Fruit fly (Drosophila melanogaster) whole organism, embryonic: ENCODE measurements around the gene CG12519.
A peak's percentile ranks its signal among the peaks of the same experiment; 100 is the strongest.

Experiments used
- Abd-B ChIP-seq: fragments of 200-800 bp; sonication (Bioruptor generic); optimal IDR thresholded peaks from 2 replicates; lab custom pipeline; 2018; ENCODE audit warnings: missing biosample characterization, mild to moderate bottlenecking, missing genetic modification characterization, moderate library complexity
- Ada2b ChIP-seq: fragments of 200-800 bp; sonication (Bioruptor generic); IDR thresholded peaks from 2 replicates; pipeline ENCODE4 v1.3.6; 2022; ENCODE audit warnings: missing biosample characterization, missing genetic modification characterization
- Antp ChIP-seq: fragments of 200-800 bp; sonication (Bioruptor generic); optimal IDR thresholded peaks from 3 replicates; lab custom pipeline; 2016; ENCODE audit warnings: missing biosample characterization, missing genetic modification characterization
- Atf6 ChIP-seq: fragments of 200-800 bp; sonication (Bioruptor generic); IDR thresholded peaks from 2 replicates; pipeline ENCODE4 v1.3.6; 2022; ENCODE audit warnings: missing biosample characterization, missing genetic modification characterization
- CG10274 ChIP-seq: fragments of 200-800 bp; sonication (Bioruptor generic); optimal IDR thresholded peaks from 3 replicates; lab custom pipeline; 2017; ENCODE audit warnings: missing biosample characterization, mild to moderate bottlenecking, missing genetic modification characterization
- CG11723 ChIP-seq: fragments of 200-800 bp; sonication (Bioruptor generic); optimal IDR thresholded peaks from 2 replicates; lab custom pipeline; 2017; ENCODE audit warnings: missing biosample characterization, mild to moderate bottlenecking, missing genetic modification characterization
- CG12299 ChIP-seq: fragments of 200-800 bp; sonication (Bioruptor generic); optimal IDR thresholded peaks from 2 replicates; lab custom pipeline; 2018; ENCODE audit warnings: missing biosample characterization, mild to moderate bottlenecking, missing genetic modification characterization
- CG13624 ChIP-seq: fragments of 200-800 bp; sonication (Bioruptor generic); optimal IDR thresholded peaks from 2 replicates; lab custom pipeline; 2016; ENCODE audit warnings: missing biosample characterization, missing genetic modification characterization
- CG16863 ChIP-seq: fragments of 200-800 bp; sonication (Bioruptor generic); optimal IDR thresholded peaks from 3 replicates; lab custom pipeline; 2016; ENCODE audit warnings: missing biosample characterization, missing genetic modification characterization
- CG2120 ChIP-seq: fragments of 200-800 bp; sonication (Bioruptor generic); optimal IDR thresholded peaks from 3 replicates; lab custom pipeline; 2016; ENCODE audit warnings: missing biosample characterization, missing genetic modification characterization
- CG2199 ChIP-seq: fragments of 200-800 bp; sonication (Bioruptor generic); IDR thresholded peaks from 3 replicates; pipeline ENCODE4 v1.3.6; 2022; ENCODE audit warnings: missing biosample characterization, missing genetic modification characterization
- CG2202 ChIP-seq: fragments of 200-800 bp; sonication (Bioruptor generic); optimal IDR thresholded peaks from 2 replicates; lab custom pipeline; 2018; ENCODE audit warnings: missing biosample characterization, mild to moderate bottlenecking, missing genetic modification characterization
- CG30020 ChIP-seq: fragments of 200-800 bp; optimal IDR thresholded peaks from 2 replicates; lab custom pipeline; 2019; ENCODE audit warnings: missing biosample characterization, mild to moderate bottlenecking, missing genetic modification characterization, moderate library complexity
- CG30403 ChIP-seq: fragments of 200-800 bp; sonication (Bioruptor generic); optimal IDR thresholded peaks from 3 replicates; lab custom pipeline; 2016; ENCODE audit warnings: missing biosample characterization, missing genetic modification characterization
- CG4854 ChIP-seq: fragments of 200-800 bp; sonication (Bioruptor generic); optimal IDR thresholded peaks from 2 replicates; lab custom pipeline; 2016; ENCODE audit warnings: missing biosample characterization, missing genetic modification characterization, inconsistent platforms
- CG7357 ChIP-seq: fragments of 200-800 bp; sonication (Bioruptor generic); IDR thresholded peaks from 3 replicates; pipeline ENCODE4 v1.3.6; 2022; ENCODE audit warnings: missing biosample characterization, missing genetic modification characterization
- CG8089 ChIP-seq: fragments of 200-800 bp; sonication (Bioruptor generic); optimal IDR thresholded peaks from 3 replicates; lab custom pipeline; 2016; ENCODE audit warnings: missing biosample characterization, missing genetic modification characterization
- CG8944 ChIP-seq: fragments of 200-800 bp; sonication (Bioruptor generic); optimal IDR thresholded peaks from 3 replicates; lab custom pipeline; 2016; ENCODE audit warnings: missing biosample characterization, missing genetic modification characterization
- CG9797 ChIP-seq: fragments of 200-800 bp; sonication (Bioruptor generic); optimal IDR thresholded peaks from 3 replicates; lab custom pipeline; 2018; ENCODE audit warnings: missing biosample characterization, mild to moderate bottlenecking, missing genetic modification characterization
- CG9817 ChIP-seq: fragments of 200-800 bp; sonication (Bioruptor generic); optimal IDR thresholded peaks from 2 replicates; lab custom pipeline; 2018; ENCODE audit warnings: missing biosample characterization, mild to moderate bottlenecking, missing genetic modification characterization, moderate library complexity
- Ets65A ChIP-seq: fragments of 200-800 bp; sonication (Bioruptor generic); peaks from one replicate; lab custom pipeline; 2016; ENCODE audit warnings: missing biosample characterization, missing genetic modification characterization
- Ets97D ChIP-seq: fragments of 200-800 bp; sonication (Bioruptor generic); optimal IDR thresholded peaks from 3 replicates; lab custom pipeline; 2016; ENCODE audit warnings: missing biosample characterization, missing genetic modification characterization
- Gug ChIP-seq: fragments of 200-800 bp; sonication (Bioruptor generic); IDR thresholded peaks from 4 replicates; pipeline ENCODE4 v1.3.6; 2022; ENCODE audit warnings: missing biosample characterization, missing genetic modification characterization
- HmgD ChIP-seq: fragments of 200-800 bp; sonication (Bioruptor generic); optimal IDR thresholded peaks from 3 replicates; lab custom pipeline; 2016; ENCODE audit warnings: missing biosample characterization, missing genetic modification characterization
- Jarid2 ChIP-seq: fragments of 200-800 bp; sonication (Bioruptor generic); optimal IDR thresholded peaks from 3 replicates; lab custom pipeline; 2017; ENCODE audit warnings: mild to moderate bottlenecking, missing biosample characterization, missing genetic modification reagents, missing genetic modification characterization
- MESR4 ChIP-seq: fragments of 200-800 bp; sonication (Bioruptor generic); optimal IDR thresholded peaks from 2 replicates; lab custom pipeline; 2018; ENCODE audit warnings: missing biosample characterization, mild to moderate bottlenecking, missing genetic modification characterization, moderate library complexity
- Mrtf ChIP-seq: fragments of 200-800 bp; sonication (Bioruptor generic); IDR thresholded peaks from 3 replicates; pipeline ENCODE4 v1.3.6; 2022; ENCODE audit warnings: missing biosample characterization, missing genetic modification characterization
- NC2α ChIP-seq: fragments of 200-800 bp; sonication (Bioruptor generic); optimal IDR thresholded peaks from 2 replicates; lab custom pipeline; 2016; ENCODE audit warnings: missing biosample characterization, missing genetic modification characterization
- NC2β ChIP-seq: fragments of 200-800 bp; sonication (Bioruptor generic); optimal IDR thresholded peaks from 2 replicates; lab custom pipeline; 2016; ENCODE audit warnings: missing biosample characterization, missing genetic modification characterization
- Sin3A ChIP-seq: fragments of >200 bp; optimal IDR thresholded peaks from 2 replicates; lab custom pipeline; 2018
- Spps ChIP-seq: fragments of 200-800 bp; sonication (Bioruptor generic); optimal IDR thresholded peaks from 2 replicates; lab custom pipeline; 2018; ENCODE audit warnings: missing biosample characterization, mild to moderate bottlenecking, missing genetic modification characterization
- Stat92E ChIP-seq, 3 experiments: fragments of >200 bp in 2 of 3; fragments of 200-800 bp in 1 of 3; sonication (Bioruptor generic) in 1 of 3; optimal IDR thresholded peaks; 2 replicates each; lab custom pipeline; 2017 to 2019; ENCODE audit warnings: missing biosample characterization in 3 of 3, missing genetic modification characterization in 3 of 3, mild to moderate bottlenecking in 1 of 3, moderate library complexity in 1 of 3
- YL-1 ChIP-seq: fragments of 200-800 bp; sonication (Bioruptor generic); optimal IDR thresholded peaks from 3 replicates; lab custom pipeline; 2017; ENCODE audit warnings: missing biosample characterization, mild to moderate bottlenecking, missing genetic modification characterization
- cas ChIP-seq: fragments of 200-800 bp; sonication (Bioruptor generic); IDR thresholded peaks from 2 replicates; pipeline ENCODE4 v1.3.6; 2022; ENCODE audit warnings: missing biosample characterization, missing genetic modification characterization
- chif ChIP-seq, 2 experiments: fragments of 200-800 bp; sonication (Bioruptor generic); optimal IDR thresholded peaks; 3 replicates each; lab custom pipeline; 2016; ENCODE audit warnings: missing biosample characterization in 2 of 2, missing genetic modification characterization in 2 of 2
- disco-r ChIP-seq: fragments of 200-800 bp; sonication (Bioruptor generic); optimal IDR thresholded peaks from 2 replicates; lab custom pipeline; 2016; ENCODE audit warnings: missing biosample characterization, missing genetic modification characterization
- dmrt99B ChIP-seq: fragments of 200-800 bp; sonication (Bioruptor generic); optimal IDR thresholded peaks from 2 replicates; lab custom pipeline; 2018; ENCODE audit warnings: missing biosample characterization, mild to moderate bottlenecking, missing genetic modification characterization, moderate library complexity
- en ChIP-seq: fragments of 200-800 bp; sonication (Bioruptor generic); optimal IDR thresholded peaks from 2 replicates; lab custom pipeline; 2016; ENCODE audit warnings: missing biosample characterization, missing genetic modification characterization
- fru ChIP-seq: fragments of >200 bp; optimal IDR thresholded peaks from 2 replicates; lab custom pipeline; 2017
- gem ChIP-seq: fragments of 200-800 bp; sonication (Bioruptor generic); optimal IDR thresholded peaks from 2 replicates; lab custom pipeline; 2019; ENCODE audit warnings: missing biosample characterization, mild to moderate bottlenecking, missing genetic modification characterization, moderate library complexity
- gfzf ChIP-seq: fragments of 200-800 bp; sonication (Bioruptor generic); optimal IDR thresholded peaks from 2 replicates; lab custom pipeline; 2016; ENCODE audit warnings: missing biosample characterization, mild to moderate bottlenecking, missing genetic modification characterization, moderate library complexity
- gsb-n ChIP-seq: fragments of 200-800 bp; sonication (Bioruptor generic); optimal IDR thresholded peaks from 3 replicates; lab custom pipeline; 2018; ENCODE audit warnings: missing biosample characterization, mild to moderate bottlenecking, missing genetic modification characterization
- ind ChIP-seq: fragments of 200-800 bp; sonication (Bioruptor generic); optimal IDR thresholded peaks from 3 replicates; lab custom pipeline; 2016; ENCODE audit warnings: missing biosample characterization, missing genetic modification characterization
- lilli ChIP-seq: fragments of 200-800 bp; sonication (Bioruptor generic); optimal IDR thresholded peaks from 3 replicates; lab custom pipeline; 2016; ENCODE audit warnings: missing biosample characterization, missing genetic modification characterization
- lmd ChIP-seq: fragments of 200-800 bp; sonication (Bioruptor generic); IDR thresholded peaks from 2 replicates; pipeline ENCODE4 v1.3.6; 2022; ENCODE audit warnings: missing biosample characterization, missing genetic modification characterization
- lola ChIP-seq, 3 experiments: fragments of >200 bp in 2 of 3; fragments of 200-800 bp in 1 of 3; sonication (Bioruptor generic) in 1 of 3; optimal IDR thresholded peaks; 2 replicates each; lab custom pipeline; 2017 to 2019; ENCODE audit warnings: missing biosample characterization in 3 of 3, missing genetic modification characterization in 3 of 3, mild to moderate bottlenecking in 1 of 3, moderate library complexity in 1 of 3
- nmo ChIP-seq: fragments of 200-800 bp; sonication (Bioruptor generic); optimal IDR thresholded peaks from 2 replicates; lab custom pipeline; 2018; ENCODE audit warnings: missing biosample characterization, mild to moderate bottlenecking, missing genetic modification characterization, moderate library complexity
- org-1 ChIP-seq: fragments of 200-800 bp; sonication (Bioruptor generic); optimal IDR thresholded peaks from 2 replicates; lab custom pipeline; 2017; ENCODE audit warnings: missing biosample characterization, missing genetic modification characterization
- pum ChIP-seq: fragments of 200-800 bp; sonication (Bioruptor generic); optimal IDR thresholded peaks from 2 replicates; lab custom pipeline; 2016; ENCODE audit warnings: missing biosample characterization, missing genetic modification characterization
- pzg ChIP-seq: fragments of 200-800 bp; sonication (Bioruptor generic); optimal IDR thresholded peaks from 3 replicates; lab custom pipeline; 2018; ENCODE audit warnings: missing biosample characterization, mild to moderate bottlenecking, missing genetic modification characterization, moderate library complexity
- rib ChIP-seq: fragments of 200-800 bp; sonication (Bioruptor generic); IDR thresholded peaks from 2 replicates; pipeline ENCODE4 v1.3.6; 2022; ENCODE audit warnings: missing biosample characterization, missing genetic modification characterization
- sens ChIP-seq: fragments of 200-800 bp; sonication (Bioruptor generic); peaks from one replicate; lab custom pipeline; 2016; ENCODE audit warnings: missing biosample characterization, missing genetic modification characterization
- sug ChIP-seq: fragments of 200-800 bp; optimal IDR thresholded peaks from 2 replicates; lab custom pipeline; 2019; ENCODE audit warnings: missing biosample characterization, mild to moderate bottlenecking, missing genetic modification characterization, moderate library complexity

The CG12519 gene

DNA sequence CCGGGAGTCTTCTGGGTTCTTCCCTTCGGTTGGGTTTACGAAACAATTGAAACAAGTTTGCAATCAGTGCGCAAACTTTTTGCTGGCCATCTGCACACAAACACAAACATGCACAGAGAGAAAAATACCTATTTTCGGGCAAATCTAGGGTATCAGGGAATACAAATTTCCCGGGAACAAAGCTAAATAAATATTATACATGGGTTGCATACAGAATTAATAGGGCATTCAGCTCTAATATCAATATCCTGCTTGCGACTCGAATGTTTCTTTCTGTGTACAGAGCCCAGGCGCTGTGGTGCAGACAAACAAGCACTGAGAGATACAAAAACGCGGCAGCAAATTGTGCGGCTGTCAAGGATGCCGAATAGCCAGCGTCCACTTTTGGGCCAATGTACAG, 28.2 kb upstream of the CG12519 start (continued):
- TF ChIP-seq pum (GFP tag; lab: Kevin White, UChicago) (no peak), org-1 (GFP tag; lab: Kevin White, UChicago) (no peak), CG2199 (GFP tag; lab: Robert Waterston, UW) (no peak), CG2120 (GFP tag; lab: Kevin White, UChicago) (peak; percentile 45), CG9817 (tag; lab: Kevin White, UChicago) (no peak), CG16863 (GFP tag; lab: Kevin White, UChicago) (no peak), rib (no peak), pzg (GFP tag; lab: Kevin White, UChicago) (no peak), lola (GFP tag; optimal IDR thresholded peaks at IDR 0.05; lab: Kevin White, UChicago) (no peak), dmrt99B (tag; lab: Kevin White, UChicago) (peak; percentile 14), Ets65A (peak; percentile 95), Ets97D (GFP tag; lab: Kevin White, UChicago) (no peak), CG11723 (no peak), CG9797 (no peak), CG30020 (tag; lab: Kevin White, UChicago) (no peak), CG10274 (no peak), CG4854 (GFP tag; lab: Kevin White, UChicago) (no peak), en (GFP tag; lab: Kevin White, UChicago) (no peak), gsb-n (tag; lab: Kevin White, UChicago) (no peak), gfzf (no peak), ind (peak; percentile 24), Gug (peak; percentile 6; the same call in 1 of the 4 replicates), YL-1 (GFP tag; lab: Kevin White, UChicago) (no peak), Ada2b (GFP tag; lab: Robert Waterston, UW) (no peak), CG12299 (tag; lab: Kevin White, UChicago) (no peak), Sin3A (lab: Kevin White, UChicago) (no peak), sug (tag; lab: Kevin White, UChicago) (no peak), Atf6 (GFP tag; lab: Robert Waterston, UW) (no peak), NC2β (no peak), nmo (peak; percentile 11), CG30403 (peak; percentile 25), sens (GFP tag; lab: Kevin White, UChicago) (peak; percentile 63), Antp (no peak), cas (no peak), fru (lab: Kevin White, UChicago) (no peak), CG8089 (GFP tag; lab: Kevin White, UChicago) (no peak), Jarid2 (GFP tag; lab: Kevin White, UChicago) (no peak), CG7357 (GFP tag; lab: Robert Waterston, UW) (peak; percentile 35; the same call in 1 of the 3 replicates), gem (tag; lab: Kevin White, UChicago) (peak; percentile 51), disco-r (GFP tag; lab: Kevin White, UChicago) (no peak), CG13624 (GFP tag; lab: Kevin White, UChicago) (no peak), Mrtf (GFP tag; lab: Robert Waterston, UW) (peak; percentile 33; the same call in 1 of the 3 replicates), chif (GFP tag; optimal IDR thresholded peaks at IDR 0.05; lab: Kevin White, UChicago) (peak in 1 of 2 experiments; percentile 33), lilli (peak; percentile 36), Stat92E (GFP tag; optimal IDR thresholded peaks at IDR 0.05; lab: Kevin White, UChicago) (no peak), Abd-B (GFP tag; lab: Kevin White, UChicago) (no peak), HmgD (GFP tag; lab: Kevin White, UChicago) (no peak), CG8944 (GFP tag; lab: Kevin White, UChicago) (no peak), MESR4 (GFP tag; lab: Kevin White, UChicago) (no peak), NC2α (GFP tag; lab: Kevin White, UChicago) (no peak), Spps (no peak), lmd (GFP tag; lab: Robert Waterston, UW) (0 out of 2 replicates have a peak, but pooled peaks have one; percentile 35), CG2202 (no peak)
